Worm (Caenorhabditis elegans) whole organism, young adult: ENCODE data around the gene T08H10.3.
A peak's percentile ranks its signal among the peaks of the same experiment; 100 is the strongest.
"Not testable (repeated sequence)": the region's sequence is repeated elsewhere in the genome, so short reads cannot be mapped to it uniquely, and the experiment has no call there.

Experiments
- B0035.1 ChIP-seq: sonication (generic microtip); optimal IDR thresholded peaks from 2 replicates; lab custom pipeline; 2016; ENCODE audit warnings: missing genetic modification characterization, mild to moderate bottlenecking, missing compliant biosample characterization, missing genotype, missing genetic modification reagents
- B0336.3 ChIP-seq: fragments of 200-800 bp; sonication (Bioruptor generic); IDR thresholded peaks from 2 replicates; pipeline ENCODE4 v1.3.6; 2022; ENCODE audit warnings: missing genetic modification characterization, missing compliant biosample characterization
- C17E4.6 ChIP-seq: fragments of 200-800 bp; sonication (Bioruptor generic); IDR thresholded peaks from 2 replicates; pipeline ENCODE4 v1.3.6; 2022; ENCODE audit warnings: missing genetic modification reagents, missing genetic modification characterization, missing compliant biosample characterization
- F55B11.4 ChIP-seq: sonication (generic microtip); optimal IDR thresholded peaks from 2 replicates; lab custom pipeline; 2016; ENCODE audit warnings: missing compliant biosample characterization, missing genetic modification characterization, borderline replicate concordance; ENCODE audit not compliant: insufficient read depth
- Y67H2A.10 ChIP-seq: fragments of 200-800 bp; sonication (Bioruptor generic); conservative IDR thresholded peaks from 2 replicates; pipeline ENCODE4 v1.3.6; 2022; ENCODE audit warnings: missing genetic modification reagents, missing genetic modification characterization, missing compliant biosample characterization
- ZK185.1 ChIP-seq: sonication (generic microtip); optimal IDR thresholded peaks from 2 replicates; lab custom pipeline; 2016; ENCODE audit warnings: mild to moderate bottlenecking, missing genetic modification characterization, missing compliant biosample characterization; ENCODE audit not compliant: poor library complexity, severe bottlenecking
- aptf-3 ChIP-seq: fragments of 200-800 bp; sonication (Bioruptor generic); IDR thresholded peaks from 2 replicates; pipeline ENCODE4 v1.3.6; 2022; ENCODE audit warnings: missing genetic modification characterization, missing compliant biosample characterization
- attf-5 ChIP-seq: fragments of 200-800 bp; sonication (Bioruptor generic); optimal IDR thresholded peaks from 2 replicates; lab custom pipeline; 2018; ENCODE audit warnings: mild to moderate bottlenecking, missing genetic modification characterization, missing compliant biosample characterization
- bed-2 ChIP-seq: fragments of 200-800 bp; sonication (Bioruptor generic); IDR thresholded peaks from 2 replicates; pipeline ENCODE4 v1.3.6; 2022; ENCODE audit warnings: missing genetic modification reagents, missing genetic modification characterization, missing compliant biosample characterization
- cebp-1 ChIP-seq, 2 experiments: fragments of 200-800 bp in 1 of 2; sonication (Bioruptor generic) in 1 of 2; sonication (generic microtip) in 1 of 2; IDR thresholded peaks in 1 of 2; optimal IDR thresholded peaks in 1 of 2; 2 replicates each; pipeline versions ENCODE4 v1.3.6 to Lab custom; 2017 to 2022; ENCODE audit warnings: missing compliant biosample characterization in 2 of 2, missing genetic modification characterization in 2 of 2, mild to moderate bottlenecking in 1 of 2, missing genetic modification reagents in 1 of 2, moderate library complexity in 1 of 2
- dox-1 ChIP-seq: fragments of 200-800 bp; sonication (Bioruptor generic); IDR thresholded peaks from 2 replicates; pipeline ENCODE4 v1.3.6; 2022; ENCODE audit warnings: missing genetic modification reagents, missing genetic modification characterization, missing compliant biosample characterization
- ets-4 ChIP-seq: fragments of 200-800 bp; sonication (Bioruptor generic); optimal IDR thresholded peaks from 2 replicates; lab custom pipeline; 2018; ENCODE audit warnings: mild to moderate bottlenecking, missing genetic modification characterization, missing compliant biosample characterization
- let-607 ChIP-seq, 2 experiments: fragments of 200-800 bp in 1 of 2; sonication (Bioruptor generic) in 1 of 2; sonication (generic microtip) in 1 of 2; optimal IDR thresholded peaks; 2 replicates each; lab custom pipeline; 2016 to 2018; ENCODE audit warnings: mild to moderate bottlenecking in 2 of 2, missing compliant biosample characterization in 2 of 2, missing genetic modification characterization in 2 of 2, moderate library complexity in 2 of 2, missing genotype in 1 of 2
- lin-40 ChIP-seq: sonication (generic microtip); optimal IDR thresholded peaks from 2 replicates; lab custom pipeline; 2016; ENCODE audit warnings: missing genetic modification characterization, mild to moderate bottlenecking, missing compliant biosample characterization, missing genotype, missing genetic modification reagents
- lsy-27 ChIP-seq: sonication (generic microtip); optimal IDR thresholded peaks from 2 replicates; lab custom pipeline; 2017; ENCODE audit warnings: missing genetic modification characterization, mild to moderate bottlenecking, missing compliant biosample characterization, antibody characterized with exemption, missing genotype, borderline replicate concordance; ENCODE audit not compliant: insufficient read depth
- mcd-1 ChIP-seq: fragments of 200-800 bp; sonication (Bioruptor generic); IDR thresholded peaks from 2 replicates; pipeline ENCODE4 v1.3.6; 2022; ENCODE audit warnings: missing genetic modification reagents, missing genetic modification characterization, missing compliant biosample characterization
- mel-28 ChIP-seq: sonication (generic microtip); optimal IDR thresholded peaks from 2 replicates; lab custom pipeline; 2016; ENCODE audit warnings: borderline replicate concordance, mild to moderate bottlenecking, missing genetic modification characterization, missing compliant biosample characterization
- mes-4 ChIP-seq: sonication (generic microtip); optimal IDR thresholded peaks from 2 replicates; lab custom pipeline; 2016; ENCODE audit warnings: missing genotype, missing genetic modification characterization, missing compliant biosample characterization
- nfyb-1 ChIP-seq: fragments of 200-800 bp; sonication (Bioruptor generic); IDR thresholded peaks from 2 replicates; pipeline ENCODE4 v1.3.6; 2022; ENCODE audit warnings: missing genetic modification reagents, missing genetic modification characterization, missing compliant biosample characterization
- nhr-80 ChIP-seq: sonication (generic microtip); optimal IDR thresholded peaks from 2 replicates; lab custom pipeline; 2016; ENCODE audit warnings: missing genetic modification characterization, missing compliant biosample characterization
- nhr-90 ChIP-seq: sonication (generic microtip); optimal IDR thresholded peaks from 2 replicates; lab custom pipeline; 2016; ENCODE audit warnings: missing genotype, mild to moderate bottlenecking, missing genetic modification characterization, missing compliant biosample characterization
- pha-4 ChIP-seq: fragments of 150-350 bp; sonication (generic microtip); optimal IDR thresholded peaks from 2 replicates; lab custom pipeline; 2014; ENCODE audit warnings: missing biosample characterization, missing genetic modification reagents, missing genetic modification characterization
- rec-8 ChIP-seq, 2 experiments: sonication (generic microtip); optimal IDR thresholded peaks; 2 replicates each; lab custom pipeline; 2016; ENCODE audit warnings: mild to moderate bottlenecking in 2 of 2, missing genetic modification characterization in 2 of 2, missing genetic modification reagents in 2 of 2, missing genotype in 2 of 2, missing biosample characterization in 1 of 2, missing compliant biosample characterization in 1 of 2, moderate library complexity in 1 of 2
- tbp1 ChIP-seq: fragments of 200-800 bp; sonication (Bioruptor generic); optimal IDR thresholded peaks from 2 replicates; lab custom pipeline; 2018; ENCODE audit warnings: mild to moderate bottlenecking, missing genetic modification characterization, missing compliant biosample characterization
- unc-62 ChIP-seq: fragments of 150-350 bp; optimal IDR thresholded peaks from 2 replicates; lab custom pipeline; 2014; ENCODE audit warnings: missing biosample characterization, missing genetic modification reagents, missing genetic modification characterization
- ztf-18 ChIP-seq: sonication (generic microtip); optimal IDR thresholded peaks from 2 replicates; lab custom pipeline; 2016; ENCODE audit warnings: missing genotype, mild to moderate bottlenecking, missing genetic modification characterization, missing compliant biosample characterization
- ztf-22 ChIP-seq: fragments of 200-800 bp; sonication (Bioruptor generic); optimal IDR thresholded peaks from 2 replicates; lab custom pipeline; 2018; ENCODE audit warnings: mild to moderate bottlenecking, missing genetic modification characterization, moderate library complexity, missing compliant biosample characterization
- ztf-25 ChIP-seq: fragments of 200-800 bp; sonication (Bioruptor generic); IDR thresholded peaks from 2 replicates; pipeline ENCODE4 v1.3.6; 2022; ENCODE audit warnings: missing genetic modification reagents, missing genetic modification characterization, missing compliant biosample characterization

The T08H10.3 gene

ce11 chrV:4450523-4451089 is 20.6 kb upstream of the T08H10.3 start, which contains the start of gene rft-2 (continued):
- TF ChIP-seq Y67H2A.10: no peak
- no peak for TF ChIP-seq B0035.1 (tag; lab: Kevin White, UChicago)
- no peak for TF ChIP-seq ztf-18 (tag; lab: Kevin White, UChicago)
- no peak for TF ChIP-seq mes-4
- peak; percentile 25 for TF ChIP-seq attf-5

- TF ChIP-seq ets-4: no peak
- no peak for TF ChIP-seq nfyb-1 (GFP tag; lab: Robert Waterston, UW)
- no peak for TF ChIP-seq bed-2 (GFP tag; lab: Robert Waterston, UW)
- TF ChIP-seq ztf-22 (GFP tag; lab: Kevin White, UChicago): no peak
- TF ChIP-seq rec-8 (tag; optimal IDR thresholded peaks at IDR 0.05; lab: Kevin White, UChicago): no peak
- TF ChIP-seq let-607 (tag; optimal IDR thresholded peaks at IDR 0.05; lab: Kevin White, UChicago): no peak
- no peak for TF ChIP-seq aptf-3
- TF ChIP-seq lsy-27 (tag; lab: Kevin White, UChicago): no peak
- TF ChIP-seq ztf-25 (GFP tag; lab: Robert Waterston, UW): no peak
- TF ChIP-seq mcd-1 (GFP tag; lab: Robert Waterston, UW): no peak
- no peak for TF ChIP-seq C17E4.6 (GFP tag; lab: Robert Waterston, UW)
- TF ChIP-seq ZK185.1: no peak
Observed at ce11 chrV:4454634-4455033, 16.5 kb upstream of the T08H10.3 start, which contains the start of gene gnrr-5. TSS of gene gnrr-5 (minus strand) at chrV:4454734.

- TF ChIP-seq mel-28 (tag; lab: Kevin White, UChicago); bed-2 (GFP tag; lab: Robert Waterston, UW); nhr-80 (tag; lab: Kevin White, UChicago): not testable (repeated sequence)
- TF ChIP-seq, all 124 proteins: peak for 0; not testable (repeated sequence) for 124
Observed at ce11 chrV:4474543-4474942, 3.4 kb downstream of the T08H10.3 start, which contains the start of gene str-35. TSS of gene str-35 (plus strand) at chrV:4474843.

ce11 chrV:4481823-4482222 is 10.7 kb downstream of the T08H10.3 start:
- TF ChIP-seq F55B11.4 (tag; lab: Kevin White, UChicago): no peak

ce11 chrV:4483049-4483507 is 11.9 kb downstream of the T08H10.3 start, which contains the start of gene exc-15:
TSS of gene exc-15 (plus strand) at chrV:4483459.
- no peak for TF ChIP-seq B0336.3 (GFP tag; lab: Robert Waterston, UW)
- no peak for TF ChIP-seq cebp-1 (GFP tag; IDR thresholded peaks at IDR 0.05; lab: Robert Waterston, UW)
- TF ChIP-seq cebp-1 (tag; optimal IDR thresholded peaks at IDR 0.05; lab: Kevin White, UChicago): peak; percentile 23
- peak; percentile 27 for TF ChIP-seq nhr-90
- peak; percentile 61 for TF ChIP-seq pha-4 (tag; lab: Kevin White, UChicago)
- no peak for TF ChIP-seq tbp1
- 0 out of 2 replicates have a peak, but pooled peaks have one; percentile 13 for TF ChIP-seq dox-1 (GFP tag; lab: Robert Waterston, UW)
- no peak for TF ChIP-seq rec-8 (tag; optimal IDR thresholded peaks at IDR 0.05; lab: Kevin White, UChicago)
- TF ChIP-seq nhr-80 (tag; lab: Kevin White, UChicago): peak; percentile 96
- TF ChIP-seq lin-40 (tag; lab: Kevin White, UChicago): peak; percentile 39

- TF ChIP-seq unc-62: peak; percentile 46
- TF ChIP-seq pha-4 (tag; lab: Kevin White, UChicago): no peak
Observed at ce11 chrV:4486626-4487025, 15.5 kb downstream of the T08H10.3 start.
